Fruit fly (Drosophila melanogaster) Kc167 (cell line): ENCODE measurements around the gene cas.

Source experiments
- Myc ChIP-seq: fragments of >200 bp; optimal IDR thresholded peaks from 2 replicates; lab custom pipeline; 2017; ENCODE audit warnings: missing external identifiers
- h ChIP-seq: fragments of >200 bp; optimal IDR thresholded peaks from 3 replicates; lab custom pipeline; 2018; ENCODE audit warnings: missing external identifiers
- insv ChIP-seq: fragments of >200 bp; optimal IDR thresholded peaks from 3 replicates; lab custom pipeline; 2018; ENCODE audit warnings: missing external identifiers
- psq ChIP-seq: fragments of >200 bp; optimal IDR thresholded peaks from 2 replicates; lab custom pipeline; 2017; ENCODE audit warnings: missing external identifiers
- ttk ChIP-seq: sonication (Bioruptor generic); optimal IDR thresholded peaks from 2 replicates; lab custom pipeline; 2017; ENCODE audit warnings: missing external identifiers

DNA sequence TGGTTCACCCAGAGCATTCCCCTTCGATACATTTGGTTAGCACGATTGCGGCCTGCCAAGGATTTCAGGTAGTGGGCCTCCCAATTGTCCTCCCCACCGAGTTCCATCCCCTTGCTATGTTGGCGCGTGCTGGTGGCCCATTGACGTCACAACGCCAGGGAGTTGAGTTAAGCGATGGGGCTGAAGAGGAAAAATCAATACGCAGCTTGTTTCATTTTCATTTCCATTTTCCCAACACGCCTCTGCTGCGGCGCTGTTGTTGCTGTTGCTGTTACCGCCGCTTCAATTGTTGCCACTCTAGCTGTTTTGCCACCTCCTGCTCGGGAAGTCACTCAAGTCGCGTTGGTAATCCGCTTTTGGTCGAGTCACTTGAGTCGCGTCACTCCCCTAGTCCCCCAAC is 25.6 kb downstream of the cas start:
- no peak for TF ChIP-seq psq (lab: Kevin White, UChicago)
- TF ChIP-seq h (lab: Kevin White, UChicago), result no peak
- TF ChIP-seq ttk, result no peak
- no peak for TF ChIP-seq insv
- no peak for TF ChIP-seq Myc
